Worm (Caenorhabditis elegans): ENCODE results near the gene cmtr-1.

DNA sequence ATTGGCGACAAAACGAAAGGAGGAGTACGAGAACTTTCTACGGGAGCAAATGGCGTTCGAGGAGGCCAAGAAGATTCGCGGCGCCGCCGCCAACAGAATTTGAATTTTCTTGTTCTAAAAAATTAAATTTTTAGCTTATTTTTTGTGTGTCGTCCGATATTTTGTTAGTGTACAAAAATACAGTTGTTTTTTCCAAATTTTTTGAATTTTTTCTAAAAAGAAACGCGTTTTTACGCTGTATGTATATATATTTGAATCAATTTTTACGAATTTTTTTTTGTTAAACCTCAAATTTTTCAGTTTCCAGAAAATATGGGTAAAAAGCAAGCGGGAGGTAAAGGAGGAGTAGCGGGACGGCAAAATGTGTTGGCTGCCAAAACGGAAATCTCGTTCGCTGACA, 13.2 kb downstream of the cmtr-1 start, which contains the start of gene trip-4:
- TF ChIP-seq nhr-28 (tag; optimal IDR thresholded peaks at IDR 0.05) (no peak), pha-4 (tag; optimal IDR thresholded peaks at IDR 0.05) (no peak), unc-39 (tag; optimal IDR thresholded peaks at IDR 0.05) (no peak), ztf-11 (tag; optimal IDR thresholded peaks at IDR 0.05) (no peak), sptf-1 (tag; optimal IDR thresholded peaks at IDR 0.05) (no peak), elt-3 (tag; optimal IDR thresholded peaks at IDR 0.05) (no peak), ham-2 (GFP tag; optimal IDR thresholded peaks at IDR 0.05) (no peak), blmp-1 (tag; optimal IDR thresholded peaks at IDR 0.05) (no peak)
